Worm (Caenorhabditis elegans) whole organism, late embryonic: ENCODE measurements around the gene fbxa-106.

Source experiments
- elt-2 ChIP-seq: sonication (generic microtip); optimal IDR thresholded peaks from 2 replicates; lab custom pipeline; 2016; ENCODE audit warnings: missing genetic modification reagents, missing genetic modification characterization, missing compliant biosample characterization
- gmeb-2 ChIP-seq: sonication (generic microtip); optimal IDR thresholded peaks from 2 replicates; lab custom pipeline; 2016; ENCODE audit warnings: missing genetic modification characterization, inconsistent platforms, missing compliant biosample characterization
- nhr-11 ChIP-seq: fragments of 150-350 bp; optimal IDR thresholded peaks from 2 replicates; lab custom pipeline; 2014; ENCODE audit warnings: missing biosample characterization, missing genetic modification characterization
- npax-4 ChIP-seq: sonication (generic microtip); optimal IDR thresholded peaks from 2 replicates; lab custom pipeline; 2016; ENCODE audit warnings: missing genetic modification characterization, missing compliant biosample characterization
- pha-2 ChIP-seq: sonication (generic microtip); optimal IDR thresholded peaks from 2 replicates; lab custom pipeline; 2017; ENCODE audit warnings: mild to moderate bottlenecking, missing genetic modification characterization, missing compliant biosample characterization
- pqm-1 ChIP-seq: sonication (generic microtip); optimal IDR thresholded peaks from 2 replicates; lab custom pipeline; 2016; ENCODE audit warnings: missing genetic modification characterization, missing compliant biosample characterization
- unc-55 ChIP-seq: sonication (generic microtip); optimal IDR thresholded peaks from 2 replicates; lab custom pipeline; 2017; ENCODE audit warnings: missing biosample characterization, missing genetic modification reagents, missing genetic modification characterization

DNA sequence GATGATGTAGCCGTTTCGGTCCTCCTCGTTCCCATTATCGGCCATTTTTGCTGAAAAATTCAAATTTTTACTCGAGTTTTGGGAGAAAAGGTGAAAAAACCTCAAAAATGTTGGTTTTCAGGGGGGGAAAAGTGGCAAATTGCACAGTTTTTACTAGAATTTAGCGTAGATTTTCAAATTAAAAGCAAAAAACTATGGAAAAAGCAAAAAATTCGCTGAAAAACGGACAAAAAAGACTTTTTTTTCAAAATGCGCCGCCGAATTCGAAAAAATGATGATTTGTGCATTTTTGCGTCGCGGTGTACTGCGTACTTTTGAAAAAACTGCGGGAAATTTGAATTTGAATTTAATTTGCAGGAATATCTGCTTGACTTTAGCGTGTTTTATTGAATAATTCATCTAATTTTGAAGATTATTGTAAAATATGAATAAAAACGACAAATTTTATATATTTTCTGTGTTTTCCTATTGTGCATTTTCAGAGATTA lies 1.2 kb upstream of the fbxa-106 start, which contains the start of gene Y59A8B.12:
- TF ChIP-seq nhr-11 (tag; lab: Kevin White, UChicago), result no peak
- TF ChIP-seq unc-55 (GFP tag; lab: Kevin White, UChicago), result no peak
- no peak for TF ChIP-seq elt-2 (tag; lab: Kevin White, UChicago)
- TF ChIP-seq pha-2 (tag; lab: Kevin White, UChicago), result no peak
- TF ChIP-seq gmeb-2 (tag; lab: Kevin White, UChicago), result no peak
- no peak for TF ChIP-seq pqm-1
- no peak for TF ChIP-seq npax-4 (tag; lab: Kevin White, UChicago)
